Worm (Caenorhabditis elegans): ENCODE data around the gene Y55F3BR.1.

The Y55F3BR.1 gene

ce11 chrIV:874677-875076, at the start of gene Y55F3BR.1:
Gene Y55F3BR.1, plus strand, starts transcription at chrIV:874791.
- TF ChIP-seq ztf-23 (GFP tag; IDR thresholded peaks at IDR 0.05) = no peak
- no peak for TF ChIP-seq ref-1 (GFP tag; conservative IDR thresholded peaks at IDR 0.05)
- no peak for TF ChIP-seq flt-1 (GFP tag; IDR thresholded peaks at IDR 0.05)
- TF ChIP-seq ztf-29 (GFP tag; IDR thresholded peaks at IDR 0.05) = no peak
- TF ChIP-seq T22C8.4 (GFP tag; IDR thresholded peaks at IDR 0.05) = no peak
- TF ChIP-seq cog-1 (tag; optimal IDR thresholded peaks at IDR 0.05) = no peak
- no peak for TF ChIP-seq med-1 (GFP tag; optimal IDR thresholded peaks at IDR 0.05; ENCODE audit: insufficient read depth)
- TF ChIP-seq klf-2 (GFP tag; conservative IDR thresholded peaks at IDR 0.05) = no peak
- TF ChIP-seq tab-1 (GFP tag; IDR thresholded peaks at IDR 0.05) = no peak

ce11 chrIV:824854-825253, 49.7 kb upstream of the Y55F3BR.1 start, which contains the start of gene zipt-15:
Gene zipt-15, minus strand, starts transcription at chrIV:824954.
- no peak for TF ChIP-seq tab-1 (GFP tag; IDR thresholded peaks at IDR 0.05)

DNA sequence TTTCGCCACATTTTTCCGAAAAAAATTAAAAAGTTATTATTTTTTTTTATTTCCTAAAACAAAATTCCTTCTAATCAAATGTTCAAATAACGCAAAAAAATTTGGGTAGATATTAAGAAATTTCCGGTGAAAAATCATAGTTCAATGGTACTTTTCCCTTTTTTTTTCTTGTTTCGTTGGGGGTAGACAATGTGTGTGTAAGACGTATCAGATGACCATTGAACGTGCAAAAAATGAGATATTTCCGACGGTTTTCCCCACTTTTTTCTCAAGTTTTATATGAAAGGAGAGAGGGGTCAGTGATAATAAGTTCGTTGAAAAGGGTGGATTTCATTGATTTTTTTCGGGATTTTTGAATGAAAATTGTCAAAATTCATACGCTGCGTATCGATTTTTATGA, 48.4 kb upstream of the Y55F3BR.1 start:
- TF ChIP-seq ztf-23 (GFP tag; IDR thresholded peaks at IDR 0.05) = no peak

- peak; percentile 67 for TF ChIP-seq cog-1 (tag; optimal IDR thresholded peaks at IDR 0.05)
- no peak for TF ChIP-seq ref-1 (GFP tag; conservative IDR thresholded peaks at IDR 0.05)
- TF ChIP-seq ztf-29 (GFP tag; IDR thresholded peaks at IDR 0.05) = peak; percentile 54; the same call in 1 of the 2 replicates
- TF ChIP-seq med-1 (GFP tag; optimal IDR thresholded peaks at IDR 0.05; ENCODE audit: insufficient read depth) = no peak
Observed at ce11 chrIV:828427-828826, 46.2 kb upstream of the Y55F3BR.1 start.

ce11 chrIV:829107-829506, 45.5 kb upstream of the Y55F3BR.1 start:
- TF ChIP-seq ref-1 (GFP tag; conservative IDR thresholded peaks at IDR 0.05) = no peak
- TF ChIP-seq cog-1 (tag; optimal IDR thresholded peaks at IDR 0.05) = no peak
- TF ChIP-seq ztf-29 (GFP tag; IDR thresholded peaks at IDR 0.05) = no peak
- no peak for TF ChIP-seq flt-1 (GFP tag; IDR thresholded peaks at IDR 0.05)
- TF ChIP-seq tab-1 (GFP tag; IDR thresholded peaks at IDR 0.05) = no peak

DNA sequence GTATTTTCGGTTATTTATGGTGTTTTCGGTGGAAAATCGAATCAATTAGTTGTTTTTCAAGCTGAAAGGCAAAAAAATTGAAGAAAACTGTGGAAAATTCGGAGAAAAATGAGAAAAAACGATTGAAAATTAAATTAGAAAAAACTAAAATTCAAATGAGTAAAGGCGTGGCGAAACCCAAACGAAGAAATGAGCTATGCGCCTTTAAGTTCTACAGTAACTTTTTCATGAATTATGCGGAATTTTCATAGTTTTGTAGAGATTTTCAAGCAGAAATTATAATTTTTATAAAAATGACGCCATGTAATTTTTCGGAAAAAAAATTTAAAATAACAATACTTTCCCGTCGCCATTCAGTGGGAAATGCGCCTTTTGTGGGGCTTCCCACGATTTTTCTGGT, 44.9 kb upstream of the Y55F3BR.1 start:
- TF ChIP-seq ztf-23 (GFP tag; IDR thresholded peaks at IDR 0.05) = no peak
- no peak for TF ChIP-seq flt-1 (GFP tag; IDR thresholded peaks at IDR 0.05)
- TF ChIP-seq cog-1 (tag; optimal IDR thresholded peaks at IDR 0.05) = no peak
- TF ChIP-seq ref-1 (GFP tag; conservative IDR thresholded peaks at IDR 0.05) = no peak
- no peak for TF ChIP-seq med-1 (GFP tag; optimal IDR thresholded peaks at IDR 0.05; ENCODE audit: insufficient read depth)
- no peak for TF ChIP-seq T22C8.4 (GFP tag; IDR thresholded peaks at IDR 0.05)
- TF ChIP-seq klf-2 (GFP tag; conservative IDR thresholded peaks at IDR 0.05) = no peak
- TF ChIP-seq tab-1 (GFP tag; IDR thresholded peaks at IDR 0.05) = no peak
- no peak for TF ChIP-seq ztf-29 (GFP tag; IDR thresholded peaks at IDR 0.05)

DNA sequence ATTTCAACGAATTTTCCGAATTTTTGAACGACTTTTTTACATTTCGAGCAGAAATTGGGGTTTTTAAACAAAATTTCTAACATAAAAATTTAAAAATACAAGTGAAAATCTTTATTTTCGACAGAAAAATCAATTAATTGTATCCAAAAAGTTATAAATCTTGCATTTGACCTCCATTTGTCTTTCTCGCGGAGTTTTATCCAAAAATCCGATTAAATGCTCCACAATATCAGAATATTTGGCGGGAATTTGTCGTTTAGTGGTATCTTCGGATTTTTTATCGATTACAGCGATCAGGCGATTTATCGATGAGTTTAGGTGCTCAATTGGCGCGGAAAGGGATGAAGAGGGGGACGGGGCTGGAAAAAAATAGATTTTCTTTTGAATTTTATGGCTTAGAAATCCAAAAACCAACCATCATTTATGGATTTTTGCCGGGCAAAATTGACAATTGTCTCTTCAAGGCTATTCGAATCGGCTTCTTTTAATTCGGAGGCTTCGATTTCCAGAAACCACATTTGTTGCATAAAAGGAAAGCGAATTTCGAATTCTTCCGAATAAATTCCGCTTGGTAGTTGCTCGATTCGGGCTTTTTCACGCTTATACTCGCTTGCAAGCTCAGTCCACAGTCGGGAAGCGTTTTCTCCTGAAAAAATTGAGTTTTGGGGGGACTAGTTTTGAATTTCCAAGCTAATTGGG, 44.2 kb upstream of the Y55F3BR.1 start:
- TF ChIP-seq ztf-23 (GFP tag; IDR thresholded peaks at IDR 0.05) = no peak

DNA sequence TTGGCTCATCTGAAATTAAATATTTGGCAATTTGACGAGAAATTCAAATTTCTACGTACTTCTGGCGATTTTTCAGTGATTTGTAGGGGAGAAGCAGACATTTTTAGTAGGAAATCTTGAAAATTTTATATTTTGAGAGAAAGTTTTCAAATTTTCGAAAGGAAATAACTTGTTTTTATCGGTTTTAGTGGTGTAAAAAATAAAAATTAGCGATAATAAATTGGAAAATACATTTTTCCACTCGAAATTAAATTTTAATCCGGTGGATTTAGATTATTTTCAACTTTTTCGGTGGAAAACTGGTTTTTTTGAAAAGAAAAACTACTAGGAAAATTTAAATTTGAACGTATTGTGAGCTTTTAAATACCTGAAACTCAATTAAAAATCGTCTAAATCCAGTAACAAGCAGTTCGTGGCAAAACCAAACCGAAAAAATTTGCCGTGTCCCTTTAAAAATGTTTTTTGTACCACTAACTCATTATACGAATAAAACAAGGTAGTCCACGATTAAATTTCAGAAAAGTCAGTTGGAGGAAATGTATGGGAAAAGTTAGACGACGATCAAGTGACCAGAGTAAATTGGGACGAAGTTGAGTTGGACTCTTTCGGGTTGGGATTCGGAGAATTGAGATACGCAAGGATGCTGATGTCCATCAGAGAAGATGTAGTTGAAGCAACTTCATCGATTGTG, 42.6 kb upstream of the Y55F3BR.1 start, which contains the start of the genes madf-1 and Y55F3BR.10:
TSS of gene madf-1 (minus strand) at position 101 of the 691 bp plus-strand sequence.
TSS of gene Y55F3BR.10 (plus strand) at position 641 of the 691 bp plus-strand sequence.
- TF ChIP-seq ref-1 (GFP tag; conservative IDR thresholded peaks at IDR 0.05) = no peak
- no peak for TF ChIP-seq T22C8.4 (GFP tag; IDR thresholded peaks at IDR 0.05)
- no peak for TF ChIP-seq ztf-23 (GFP tag; IDR thresholded peaks at IDR 0.05)
- TF ChIP-seq med-1 (GFP tag; optimal IDR thresholded peaks at IDR 0.05; ENCODE audit: insufficient read depth) = no peak
- TF ChIP-seq ztf-29 (GFP tag; IDR thresholded peaks at IDR 0.05) = no peak
- TF ChIP-seq klf-2 (GFP tag; conservative IDR thresholded peaks at IDR 0.05) = no peak
- TF ChIP-seq tab-1 (GFP tag; IDR thresholded peaks at IDR 0.05) = no peak
- no peak for TF ChIP-seq flt-1 (GFP tag; IDR thresholded peaks at IDR 0.05)
- no peak for TF ChIP-seq cog-1 (tag; optimal IDR thresholded peaks at IDR 0.05)

DNA sequence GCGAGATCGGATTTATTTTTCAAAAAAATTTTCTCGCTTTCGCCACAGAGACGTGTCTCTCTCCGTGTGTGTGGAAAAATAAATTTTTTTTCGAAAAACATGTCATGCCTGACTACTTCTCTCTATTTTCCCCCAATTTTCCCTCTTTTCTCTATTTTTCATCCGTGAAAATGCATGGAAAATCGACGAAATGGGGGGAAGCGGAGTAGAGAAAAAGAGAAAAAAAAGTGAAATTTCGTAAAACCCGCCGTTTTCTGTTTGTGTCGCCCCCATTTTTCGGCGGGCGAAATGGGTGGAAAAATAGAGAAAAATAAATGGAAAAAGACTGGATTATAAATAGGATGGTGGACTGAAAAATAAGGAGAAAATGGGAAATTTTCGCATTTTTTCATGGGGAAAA, 41.1 kb upstream of the Y55F3BR.1 start:
- TF ChIP-seq ztf-29 (GFP tag; IDR thresholded peaks at IDR 0.05) = no peak
- no peak for TF ChIP-seq cog-1 (tag; optimal IDR thresholded peaks at IDR 0.05)
- no peak for TF ChIP-seq ztf-23 (GFP tag; IDR thresholded peaks at IDR 0.05)
- no peak for TF ChIP-seq med-1 (GFP tag; optimal IDR thresholded peaks at IDR 0.05; ENCODE audit: insufficient read depth)
- no peak for TF ChIP-seq tab-1 (GFP tag; IDR thresholded peaks at IDR 0.05)
- no peak for TF ChIP-seq klf-2 (GFP tag; conservative IDR thresholded peaks at IDR 0.05)
- TF ChIP-seq T22C8.4 (GFP tag; IDR thresholded peaks at IDR 0.05) = no peak
- no peak for TF ChIP-seq flt-1 (GFP tag; IDR thresholded peaks at IDR 0.05)
- no peak for TF ChIP-seq ref-1 (GFP tag; conservative IDR thresholded peaks at IDR 0.05)

DNA sequence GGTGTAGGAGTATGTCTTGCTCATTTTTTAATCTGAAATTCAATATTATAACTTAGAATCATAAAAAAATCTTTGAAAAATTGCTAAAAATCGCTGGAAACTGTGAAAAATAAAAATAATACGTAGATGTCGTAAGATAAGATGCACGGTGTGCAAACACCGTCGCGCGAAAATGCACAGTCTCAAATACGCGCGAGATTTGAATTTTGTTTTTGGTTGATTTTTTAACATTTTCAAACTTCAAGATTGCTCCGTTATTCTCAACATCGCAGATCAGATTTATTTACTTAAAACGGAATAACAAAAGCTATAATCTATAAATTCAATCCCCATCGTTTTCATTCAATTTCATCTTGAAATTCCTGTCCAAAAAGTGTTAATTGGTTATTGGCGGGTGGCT, 32.5 kb upstream of the Y55F3BR.1 start, which contains the start of gene Y55F3BR.6:
TSS of gene Y55F3BR.6 (minus strand) at position 32 of the 400 bp plus-strand sequence.
- TF ChIP-seq T22C8.4 (GFP tag; IDR thresholded peaks at IDR 0.05) (no peak), ztf-23 (GFP tag; IDR thresholded peaks at IDR 0.05) (no peak), ztf-29 (GFP tag; IDR thresholded peaks at IDR 0.05) (no peak), flt-1 (GFP tag; IDR thresholded peaks at IDR 0.05) (no peak), ref-1 (GFP tag; conservative IDR thresholded peaks at IDR 0.05) (no peak), cog-1 (tag; optimal IDR thresholded peaks at IDR 0.05) (no peak), med-1 (GFP tag; optimal IDR thresholded peaks at IDR 0.05; ENCODE audit: insufficient read depth) (no peak), klf-2 (GFP tag; conservative IDR thresholded peaks at IDR 0.05) (no peak), tab-1 (GFP tag; IDR thresholded peaks at IDR 0.05) (no peak)
